Fruit fly (Drosophila melanogaster) whole organism, embryonic: Measurements from ENCODE around the gene Or88a.

Experiments used
- Adf1 ChIP-seq: fragments of 200-800 bp; sonication (Bioruptor generic); IDR thresholded peaks from 2 replicates; pipeline ENCODE4 v1.3.6; 2022; ENCODE audit warnings: missing biosample characterization, missing genetic modification characterization
- Bgb ChIP-seq: fragments of 200-800 bp; sonication (Bioruptor generic); IDR thresholded peaks from 2 replicates; pipeline ENCODE4 v1.3.6; 2022; ENCODE audit warnings: missing biosample characterization, missing genetic modification characterization; ENCODE audit not compliant: partially characterized antibody
- Blimp-1 ChIP-seq: fragments of 200-800 bp; sonication (Bioruptor generic); optimal IDR thresholded peaks from 3 replicates; lab custom pipeline; 2018; ENCODE audit warnings: missing biosample characterization, missing genetic modification characterization, mild to moderate bottlenecking, moderate library complexity, missing genetic modification reagents
- CG10321 ChIP-seq: fragments of 200-800 bp; sonication (Bioruptor generic); IDR thresholded peaks from 2 replicates; pipeline ENCODE4 v1.3.6; 2022; ENCODE audit warnings: missing biosample characterization, missing genetic modification characterization
- CG10543 ChIP-seq: fragments of 200-800 bp; sonication (Bioruptor generic); optimal IDR thresholded peaks from 3 replicates; lab custom pipeline; 2017; ENCODE audit warnings: missing biosample characterization, mild to moderate bottlenecking, missing genetic modification characterization, moderate library complexity
- CG10565 ChIP-seq: fragments of 200-800 bp; sonication (Bioruptor generic); optimal IDR thresholded peaks from 3 replicates; lab custom pipeline; 2016; ENCODE audit warnings: missing biosample characterization, mild to moderate bottlenecking, missing genetic modification characterization
- CG13775 ChIP-seq: fragments of 200-800 bp; sonication (Bioruptor generic); optimal IDR thresholded peaks from 3 replicates; lab custom pipeline; 2017; ENCODE audit warnings: missing biosample characterization, mild to moderate bottlenecking, missing genetic modification characterization
- CG13894 ChIP-seq: fragments of 200-800 bp; sonication (Bioruptor generic); optimal IDR thresholded peaks from 3 replicates; lab custom pipeline; 2018; ENCODE audit warnings: missing biosample characterization, mild to moderate bottlenecking, missing genetic modification characterization, moderate library complexity
- CG17359 ChIP-seq: fragments of 200-800 bp; sonication (Bioruptor generic); optimal IDR thresholded peaks from 3 replicates; lab custom pipeline; 2018; ENCODE audit warnings: missing biosample characterization, mild to moderate bottlenecking, missing genetic modification characterization, moderate library complexity
- CG31224 ChIP-seq: fragments of 200-800 bp; sonication (Bioruptor generic); IDR thresholded peaks from 2 replicates; pipeline ENCODE4 v1.3.6; 2022; ENCODE audit warnings: missing biosample characterization, missing genetic modification characterization
- CG3281 ChIP-seq: fragments of 200-800 bp; sonication (Bioruptor generic); optimal IDR thresholded peaks from 3 replicates; lab custom pipeline; 2017; ENCODE audit warnings: missing biosample characterization, mild to moderate bottlenecking, missing genetic modification characterization
- CG6689 ChIP-seq: fragments of 200-800 bp; sonication (Bioruptor generic); IDR thresholded peaks from 2 replicates; pipeline ENCODE4 v1.3.6; 2022; ENCODE audit warnings: missing biosample characterization, missing genetic modification characterization
- CG7372 ChIP-seq: fragments of 200-800 bp; sonication (Bioruptor generic); IDR thresholded peaks from 2 replicates; pipeline ENCODE4 v1.3.6; 2022; ENCODE audit warnings: missing biosample characterization, missing genetic modification characterization
- CG7786 ChIP-seq: fragments of 200-800 bp; sonication (Bioruptor generic); optimal IDR thresholded peaks from 2 replicates; lab custom pipeline; 2016; ENCODE audit warnings: missing biosample characterization, missing genetic modification characterization
- CTCF ChIP-seq: fragments of 200-800 bp; sonication (Bioruptor generic); optimal IDR thresholded peaks from 2 replicates; lab custom pipeline; 2017; ENCODE audit warnings: missing biosample characterization, mild to moderate bottlenecking, missing genetic modification characterization, moderate library complexity
- D19B ChIP-seq: fragments of 200-800 bp; sonication (Bioruptor generic); optimal IDR thresholded peaks from 2 replicates; lab custom pipeline; 2017; ENCODE audit warnings: missing biosample characterization, mild to moderate bottlenecking, missing genetic modification characterization
- Deaf1 ChIP-seq: fragments of 200-800 bp; optimal IDR thresholded peaks from 3 replicates; lab custom pipeline; 2019; ENCODE audit warnings: missing biosample characterization, mild to moderate bottlenecking, missing genetic modification characterization, moderate library complexity
- Drgx ChIP-seq: fragments of 200-800 bp; sonication (Bioruptor generic); IDR thresholded peaks from 2 replicates; pipeline ENCODE4 v1.3.6; 2022; ENCODE audit warnings: missing biosample characterization, missing genetic modification characterization
- HHEX ChIP-seq: fragments of 200-800 bp; sonication (Bioruptor generic); optimal IDR thresholded peaks from 3 replicates; lab custom pipeline; 2017; ENCODE audit warnings: missing biosample characterization, mild to moderate bottlenecking, missing genetic modification characterization, missing genetic modification reagents
- Hmx ChIP-seq: fragments of 200-800 bp; sonication (Bioruptor generic); optimal IDR thresholded peaks from 2 replicates; lab custom pipeline; 2016; ENCODE audit warnings: missing biosample characterization, missing genetic modification characterization
- Hr78 ChIP-seq, 2 experiments: fragments of 200-800 bp in 1 of 2; fragments of >200 bp in 1 of 2; sonication (Bioruptor generic) in 1 of 2; optimal IDR thresholded peaks; 2 replicates each; lab custom pipeline; 2017 to 2019; ENCODE audit warnings: missing biosample characterization in 2 of 2, missing genetic modification characterization in 2 of 2, mild to moderate bottlenecking in 1 of 2, moderate library complexity in 1 of 2
- NFAT ChIP-seq: fragments of 200-800 bp; sonication (Bioruptor generic); IDR thresholded peaks from 2 replicates; pipeline ENCODE4 v1.3.6; 2022; ENCODE audit warnings: missing biosample characterization, missing genetic modification characterization
- Poxn ChIP-seq: fragments of 200-800 bp; sonication (Bioruptor generic); IDR thresholded peaks from 2 replicates; pipeline ENCODE4 v1.3.6; 2022; ENCODE audit warnings: missing biosample characterization, missing genetic modification characterization
- Ptx1 ChIP-seq: fragments of 200-800 bp; sonication (Bioruptor generic); IDR thresholded peaks from 2 replicates; pipeline ENCODE4 v1.3.6; 2022; ENCODE audit warnings: missing biosample characterization, missing genetic modification characterization
- abd-A ChIP-seq: fragments of 200-800 bp; sonication (Bioruptor generic); optimal IDR thresholded peaks from 3 replicates; lab custom pipeline; 2019; ENCODE audit warnings: missing biosample characterization, mild to moderate bottlenecking, missing genetic modification characterization, moderate library complexity
- amos ChIP-seq: fragments of 200-800 bp; sonication (Bioruptor generic); IDR thresholded peaks from 2 replicates; pipeline ENCODE4 v1.3.6; 2022; ENCODE audit warnings: missing biosample characterization, missing genetic modification characterization; ENCODE audit not compliant: partially characterized antibody
- bcd ChIP-seq: fragments of 200-800 bp; sonication (Bioruptor generic); optimal IDR thresholded peaks from 2 replicates; lab custom pipeline; 2017; ENCODE audit warnings: missing biosample characterization, mild to moderate bottlenecking, missing genetic modification characterization
- cad ChIP-seq: fragments of >200 bp; optimal IDR thresholded peaks from 2 replicates; lab custom pipeline; 2017; ENCODE audit warnings: missing biosample characterization, missing genetic modification characterization
- corto ChIP-seq: fragments of 200-800 bp; sonication (Bioruptor generic); optimal IDR thresholded peaks from 2 replicates; lab custom pipeline; 2016; ENCODE audit warnings: missing biosample characterization, mild to moderate bottlenecking, missing genetic modification characterization, moderate library complexity
- crol ChIP-seq: fragments of 200-800 bp; sonication (Bioruptor generic); IDR thresholded peaks from 2 replicates; pipeline ENCODE4 v1.3.6; 2022; ENCODE audit warnings: missing biosample characterization, missing genetic modification characterization
- cwo ChIP-seq: fragments of 200-800 bp; sonication (Bioruptor generic); optimal IDR thresholded peaks from 3 replicates; lab custom pipeline; 2017; ENCODE audit warnings: missing biosample characterization, missing genetic modification characterization, mild to moderate bottlenecking, moderate library complexity, missing genetic modification reagents
- dati ChIP-seq: fragments of 200-800 bp; sonication (Bioruptor generic); IDR thresholded peaks from 2 replicates; pipeline ENCODE4 v1.3.6; 2022; ENCODE audit warnings: missing biosample characterization, missing genetic modification characterization
- fru ChIP-seq: fragments of >200 bp; optimal IDR thresholded peaks from 2 replicates; lab custom pipeline; 2017
- ftz-f1 ChIP-seq: fragments of 200-800 bp; sonication (Bioruptor generic); optimal IDR thresholded peaks from 2 replicates; lab custom pipeline; 2016; ENCODE audit warnings: missing biosample characterization, missing genetic modification characterization
- ken ChIP-seq: fragments of 200-800 bp; sonication (Bioruptor generic); IDR thresholded peaks from 3 replicates; pipeline ENCODE4 v1.3.6; 2022; ENCODE audit warnings: missing biosample characterization, missing genetic modification characterization
- lmd ChIP-seq: fragments of 200-800 bp; sonication (Bioruptor generic); IDR thresholded peaks from 2 replicates; pipeline ENCODE4 v1.3.6; 2022; ENCODE audit warnings: missing biosample characterization, missing genetic modification characterization
- luna ChIP-seq: fragments of 200-800 bp; sonication (Bioruptor generic); optimal IDR thresholded peaks from 2 replicates; lab custom pipeline; 2016; ENCODE audit warnings: missing biosample characterization, missing genetic modification characterization
- mirr ChIP-seq: fragments of 200-800 bp; sonication (Bioruptor generic); optimal IDR thresholded peaks from 3 replicates; lab custom pipeline; 2018; ENCODE audit warnings: missing biosample characterization, mild to moderate bottlenecking, missing genetic modification characterization
- nmo ChIP-seq: fragments of 200-800 bp; sonication (Bioruptor generic); optimal IDR thresholded peaks from 2 replicates; lab custom pipeline; 2018; ENCODE audit warnings: missing biosample characterization, mild to moderate bottlenecking, missing genetic modification characterization, moderate library complexity
- nom ChIP-seq: fragments of 200-800 bp; sonication (Bioruptor generic); optimal IDR thresholded peaks from 2 replicates; lab custom pipeline; 2017; ENCODE audit warnings: missing biosample characterization, missing genetic modification characterization, mild to moderate bottlenecking, moderate library complexity, missing genetic modification reagents
- phol ChIP-seq: fragments of 200-800 bp; sonication (Bioruptor generic); optimal IDR thresholded peaks from 3 replicates; lab custom pipeline; 2018; ENCODE audit warnings: missing biosample characterization, mild to moderate bottlenecking, missing genetic modification characterization, moderate library complexity
- row ChIP-seq: fragments of 200-800 bp; sonication (Bioruptor generic); IDR thresholded peaks from 3 replicates; pipeline ENCODE4 v1.3.6; 2022; ENCODE audit warnings: missing biosample characterization, missing genetic modification characterization
- sqz ChIP-seq: fragments of 200-800 bp; sonication (Bioruptor generic); optimal IDR thresholded peaks from 3 replicates; lab custom pipeline; 2018; ENCODE audit warnings: missing biosample characterization, mild to moderate bottlenecking, missing genetic modification characterization
- tio ChIP-seq: fragments of 200-800 bp; sonication (Bioruptor generic); optimal IDR thresholded peaks from 2 replicates; lab custom pipeline; 2017; ENCODE audit warnings: missing biosample characterization, missing genetic modification characterization, inconsistent platforms
- toy ChIP-seq: fragments of 200-800 bp; sonication (Bioruptor generic); IDR thresholded peaks from 2 replicates; pipeline ENCODE4 v1.3.6; 2022; ENCODE audit warnings: missing biosample characterization, missing genetic modification characterization
- twi ChIP-seq: fragments of 200-800 bp; optimal IDR thresholded peaks from 2 replicates; lab custom pipeline; 2019; ENCODE audit warnings: missing biosample characterization, mild to moderate bottlenecking, missing genetic modification characterization, moderate library complexity
- tx ChIP-seq: fragments of 200-800 bp; sonication (Bioruptor generic); optimal IDR thresholded peaks from 2 replicates; lab custom pipeline; 2016; ENCODE audit warnings: missing biosample characterization, missing genetic modification characterization
- unc-4 ChIP-seq: fragments of 200-800 bp; sonication (Bioruptor generic); IDR thresholded peaks from 2 replicates; pipeline ENCODE4 v1.3.6; 2022; ENCODE audit warnings: missing biosample characterization, missing genetic modification characterization; ENCODE audit not compliant: partially characterized antibody
- vnd ChIP-seq: fragments of 200-800 bp; sonication (Bioruptor generic); IDR thresholded peaks from 3 replicates; pipeline ENCODE4 v1.3.6; 2022; ENCODE audit warnings: missing biosample characterization, missing genetic modification characterization; ENCODE audit not compliant: partially characterized antibody

The Or88a gene

dm6 chr3R:14061049-14061987 is 47.9 kb upstream of the Or88a start:
- TF ChIP-seq CG13775 (GFP tag; lab: Kevin White, UChicago) (no peak), Ptx1 (GFP tag; lab: Robert Waterston, UW) (no peak), unc-4 (no peak), row (no peak), CTCF (GFP tag; lab: Kevin White, UChicago) (no peak), mirr (GFP tag; lab: Kevin White, UChicago) (peak; percentile 20), corto (peak; percentile 86), abd-A (tag; lab: Kevin White, UChicago) (peak; percentile 15), CG7786 (no peak), dati (GFP tag; lab: Robert Waterston, UW) (0 out of 2 replicates have a peak, but pooled peaks have one; percentile 2), twi (peak; percentile 17), luna (GFP tag; lab: Kevin White, UChicago) (no peak), CG6689 (no peak), phol (tag; lab: Kevin White, UChicago) (no peak), Hr78 (GFP tag; optimal IDR thresholded peaks at IDR 0.05; lab: Kevin White, UChicago) (peak in 1 of 2 experiments; percentile 49), CG10565 (no peak), CG31224 (GFP tag; lab: Robert Waterston, UW) (no peak), Drgx (GFP tag; lab: Robert Waterston, UW) (peak; percentile 87), nom (peak; percentile 100), cwo (no peak), fru (lab: Kevin White, UChicago) (no peak), CG10321 (no peak), ftz-f1 (GFP tag; lab: Kevin White, UChicago) (peak; percentile 68), NFAT (GFP tag; lab: Robert Waterston, UW) (0 out of 2 replicates have a peak, but pooled peaks have one; percentile 10), cad (GFP tag; lab: Kevin White, UChicago) (no peak), Blimp-1 (peak; percentile 52), Poxn (GFP tag; lab: Robert Waterston, UW) (no peak), CG17359 (tag; lab: Kevin White, UChicago) (peak; percentile 17), CG13894 (tag; lab: Kevin White, UChicago) (peak; percentile 83), ken (GFP tag; lab: Robert Waterston, UW) (0 out of 3 replicates have a peak, but pooled peaks have one; percentile 17), D19B (no peak), CG3281 (GFP tag; lab: Kevin White, UChicago) (no peak), toy (GFP tag; lab: Robert Waterston, UW) (no peak), Bgb (no peak), HHEX (GFP tag; lab: Kevin White, UChicago) (no peak), CG10543 (GFP tag; lab: Kevin White, UChicago) (peak; percentile 41), sqz (GFP tag; lab: Kevin White, UChicago) (peak; percentile 77), vnd (GFP tag; lab: Robert Waterston, UW) (no peak), Adf1 (GFP tag; lab: Robert Waterston, UW) (peak; percentile 31; the same call in 1 of the 2 replicates), tx (no peak), Deaf1 (tag; lab: Kevin White, UChicago) (peak; percentile 19), CG7372 (GFP tag; lab: Robert Waterston, UW) (no peak), amos (GFP tag; lab: Robert Waterston, UW) (no peak), crol (GFP tag; lab: Robert Waterston, UW) (peak; percentile 64), Hmx (no peak), lmd (GFP tag; lab: Robert Waterston, UW) (peak; percentile 15; the same call in 1 of the 2 replicates), bcd (no peak), nmo (GFP tag; lab: Kevin White, UChicago) (no peak), tio (GFP tag; lab: Kevin White, UChicago) (peak; percentile 25)
